Fruit fly (Drosophila melanogaster) S2 (cell line): Measurements from ENCODE around the gene Caf1-55.
A peak's percentile ranks its signal among the peaks of the same experiment; 100 is the strongest.

Experiments
- CG8478 ChIP-seq: fragments of >200 bp; optimal IDR thresholded peaks from 2 replicates; lab custom pipeline; 2018
- CTCF ChIP-seq, 2 experiments: fragments of >200 bp; optimal IDR thresholded peaks; 2 replicates each; lab custom pipeline; 2018

Caf1-55 gene

DNA sequence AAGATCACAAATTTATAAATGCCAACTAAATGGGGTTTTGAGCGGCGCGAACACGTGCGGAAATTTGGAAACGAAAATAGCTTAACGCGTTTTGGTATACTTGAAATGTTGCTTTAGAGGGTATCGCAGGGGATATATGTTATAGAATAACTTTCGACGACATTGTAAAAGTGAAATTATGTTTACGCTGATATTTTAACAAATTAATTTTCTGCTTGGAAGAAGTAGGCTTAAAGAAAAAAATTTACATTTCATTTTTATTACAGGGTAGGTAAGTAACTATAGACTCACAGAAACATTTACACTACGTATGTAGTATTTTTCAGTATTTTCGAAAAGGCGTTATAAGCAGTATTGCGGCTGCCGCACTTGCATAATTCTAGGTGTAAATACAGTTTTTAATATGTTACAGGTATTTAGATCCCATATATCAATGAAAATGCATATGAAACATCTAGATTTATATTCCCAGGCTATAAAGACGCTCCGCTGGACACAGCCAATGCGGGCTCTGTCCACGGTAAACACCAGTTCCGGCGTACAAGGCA is 4.0 kb downstream of the Caf1-55 start, which contains the start of the genes Art3 and mRpS10:
TSS of gene Art3 (minus strand) at position 80 of the 548 bp plus-strand sequence.
TSS of gene mRpS10 (plus strand) at position 337 of the 548 bp plus-strand sequence.
- TF ChIP-seq CTCF (optimal IDR thresholded peaks at IDR 0.05; lab: Kevin White, UChicago) (no peak), CG8478 (no peak)

DNA sequence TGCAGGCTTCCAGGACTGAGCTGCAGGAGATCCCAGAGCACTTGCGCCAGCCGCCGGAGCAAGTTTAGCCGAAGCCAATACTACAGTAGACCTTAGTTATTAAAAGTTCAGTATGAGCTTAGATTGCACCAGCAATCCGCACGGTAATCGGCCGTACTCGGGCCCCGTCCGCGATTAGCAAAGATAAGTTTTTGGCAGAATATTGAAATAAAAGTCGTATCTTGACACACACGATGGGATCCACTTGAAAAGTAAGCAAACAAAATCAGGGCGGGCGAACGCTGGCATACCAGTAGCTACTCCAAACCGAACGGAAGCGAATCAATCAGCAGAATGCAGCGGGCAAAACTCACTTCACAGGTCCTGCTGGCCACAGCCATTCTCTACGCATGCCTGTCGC is 4.9 kb downstream of the Caf1-55 start, which contains the start of gene CG34316:
TSS of gene CG34316 (plus strand) at position 301 of the 400 bp plus-strand sequence.
- TF ChIP-seq CTCF (optimal IDR thresholded peaks at IDR 0.05; lab: Kevin White, UChicago) = no peak
- no peak for TF ChIP-seq CG8478

DNA sequence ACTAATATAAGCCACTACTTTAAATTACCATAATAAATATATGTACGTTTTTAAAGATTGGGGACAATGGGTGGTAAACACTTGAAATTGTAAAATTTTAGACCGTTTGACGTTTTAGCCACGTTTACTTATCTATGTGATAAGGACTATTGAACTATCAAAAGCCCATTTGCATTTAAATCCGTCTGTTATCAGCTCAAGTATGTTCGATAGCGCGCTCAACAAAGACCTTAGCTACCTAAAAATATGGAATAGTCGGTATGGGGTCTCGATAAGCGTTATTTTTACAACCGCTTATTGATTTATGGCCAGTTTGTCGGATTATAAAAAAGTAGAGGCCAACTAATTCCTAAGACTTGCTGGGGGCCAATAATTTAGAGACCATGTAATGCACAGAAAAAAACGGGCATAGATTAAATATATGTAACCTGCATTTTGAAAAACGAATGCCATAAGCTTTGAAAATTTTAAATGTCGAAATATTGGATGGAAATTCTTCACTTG is 6.3 kb downstream of the Caf1-55 start:
- TF ChIP-seq CTCF (optimal IDR thresholded peaks at IDR 0.05; lab: Kevin White, UChicago) = no peak
- TF ChIP-seq CG8478 = no peak

- TF ChIP-seq CG8478 = no peak
- peak in 1 of 2 experiments; percentile 6 for TF ChIP-seq CTCF (optimal IDR thresholded peaks at IDR 0.05; lab: Kevin White, UChicago)
These were observed 17.0 kb downstream of the Caf1-55 start, which contains the start of the genes tefu and Hsc70-4 for dm6 chr3R:15242186-15243045. Gene tefu, minus strand, starts transcription at chr3R:15242236. Gene Hsc70-4, plus strand, starts transcription at chr3R:15242687.

DNA sequence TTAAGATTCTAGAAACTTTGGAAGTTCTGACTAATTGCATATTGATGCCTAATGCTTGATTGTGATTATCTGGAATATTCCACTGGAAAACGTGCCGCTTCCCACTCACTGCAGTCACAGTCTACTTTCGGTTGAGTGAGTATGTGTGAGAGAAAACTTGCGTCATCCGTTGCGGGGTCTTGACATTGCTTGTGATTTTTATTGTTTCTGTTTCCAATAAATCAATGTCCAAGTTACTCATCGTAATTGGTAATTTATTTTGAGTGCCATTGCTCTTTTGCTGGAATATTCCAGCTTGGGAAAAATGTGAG is 17.6 kb downstream of the Caf1-55 start:
- TF ChIP-seq CTCF (optimal IDR thresholded peaks at IDR 0.05; lab: Kevin White, UChicago) (no peak), CG8478 (no peak)

DNA sequence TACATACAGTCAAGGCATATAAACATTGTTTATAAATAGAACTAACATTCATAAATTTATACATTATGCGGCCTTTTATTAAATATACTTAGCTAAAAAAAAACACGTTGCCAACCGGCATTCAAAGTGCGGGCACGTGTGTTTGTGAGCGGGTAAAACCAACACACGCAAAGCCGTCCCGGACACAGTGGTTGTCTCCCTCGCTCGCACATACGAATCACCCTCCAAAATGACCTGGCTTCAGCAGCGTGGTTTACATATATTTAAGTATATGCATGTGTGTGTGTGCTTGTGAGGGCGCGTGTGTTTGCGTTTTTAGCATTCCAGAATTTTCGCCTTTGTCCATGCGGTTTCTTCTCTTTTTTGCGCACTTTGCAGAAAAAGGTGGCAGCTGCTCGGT is 18.1 kb downstream of the Caf1-55 start:
- TF ChIP-seq CTCF (optimal IDR thresholded peaks at IDR 0.05; lab: Kevin White, UChicago) (no peak), CG8478 (no peak)

dm6 chr3R:15246601-15247000 is 21.2 kb downstream of the Caf1-55 start:
- no peak for TF ChIP-seq CG8478
- TF ChIP-seq CTCF (optimal IDR thresholded peaks at IDR 0.05; lab: Kevin White, UChicago) = no peak

DNA sequence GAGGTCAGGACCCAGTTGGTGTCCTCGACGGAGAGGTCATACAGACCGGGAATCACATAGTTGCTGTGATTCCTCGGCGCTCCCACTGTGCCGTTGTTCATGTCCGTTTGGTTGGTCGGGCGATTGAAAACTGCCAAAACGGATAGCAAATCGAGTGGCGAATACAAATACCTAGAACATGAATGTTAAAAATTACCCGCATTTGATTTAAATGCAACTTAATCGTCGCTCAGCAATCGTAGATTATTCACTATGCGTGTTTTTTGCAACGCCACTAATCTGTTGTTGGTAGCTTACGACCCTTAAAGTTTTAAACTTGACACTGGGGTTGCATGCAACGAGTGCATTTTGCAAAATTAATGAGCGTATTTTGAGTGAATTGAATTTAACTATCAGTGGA is 23.7 kb downstream of the Caf1-55 start, which contains the start of gene Amt:
TSS of gene Amt (minus strand) at position 101 of the 400 bp plus-strand sequence.
- TF ChIP-seq CG8478 (no peak), CTCF (optimal IDR thresholded peaks at IDR 0.05; lab: Kevin White, UChicago) (no peak)

dm6 chr3R:15249735-15250134 is 24.4 kb downstream of the Caf1-55 start, which contains the start of gene CG42404:
Gene CG42404, plus strand, starts transcription at chr3R:15250094.
- TF ChIP-seq CG8478 = no peak
- TF ChIP-seq CTCF (optimal IDR thresholded peaks at IDR 0.05; lab: Kevin White, UChicago) = peak in 1 of 2 experiments; percentile 11

DNA sequence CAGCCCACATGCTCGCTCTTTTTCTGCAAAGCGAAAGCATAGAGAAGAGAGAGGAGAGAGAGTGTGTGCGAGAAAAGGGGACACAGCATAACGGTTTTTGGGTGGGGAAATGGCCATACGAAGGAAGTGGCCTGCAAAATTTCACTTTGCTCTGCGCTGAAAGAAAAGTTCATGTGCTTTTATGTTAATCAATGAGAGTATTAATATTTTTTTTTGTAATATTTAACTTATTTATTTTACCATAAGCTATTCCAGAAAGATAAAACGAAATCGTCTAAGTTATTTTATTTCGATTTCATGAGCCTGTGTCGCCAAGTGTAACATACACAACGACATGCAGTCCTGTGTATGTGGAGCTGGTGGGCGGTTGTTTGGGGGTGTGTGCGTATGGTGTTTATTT is 25.1 kb downstream of the Caf1-55 start:
- TF ChIP-seq CG8478 = no peak
- TF ChIP-seq CTCF (optimal IDR thresholded peaks at IDR 0.05; lab: Kevin White, UChicago) = no peak

DNA sequence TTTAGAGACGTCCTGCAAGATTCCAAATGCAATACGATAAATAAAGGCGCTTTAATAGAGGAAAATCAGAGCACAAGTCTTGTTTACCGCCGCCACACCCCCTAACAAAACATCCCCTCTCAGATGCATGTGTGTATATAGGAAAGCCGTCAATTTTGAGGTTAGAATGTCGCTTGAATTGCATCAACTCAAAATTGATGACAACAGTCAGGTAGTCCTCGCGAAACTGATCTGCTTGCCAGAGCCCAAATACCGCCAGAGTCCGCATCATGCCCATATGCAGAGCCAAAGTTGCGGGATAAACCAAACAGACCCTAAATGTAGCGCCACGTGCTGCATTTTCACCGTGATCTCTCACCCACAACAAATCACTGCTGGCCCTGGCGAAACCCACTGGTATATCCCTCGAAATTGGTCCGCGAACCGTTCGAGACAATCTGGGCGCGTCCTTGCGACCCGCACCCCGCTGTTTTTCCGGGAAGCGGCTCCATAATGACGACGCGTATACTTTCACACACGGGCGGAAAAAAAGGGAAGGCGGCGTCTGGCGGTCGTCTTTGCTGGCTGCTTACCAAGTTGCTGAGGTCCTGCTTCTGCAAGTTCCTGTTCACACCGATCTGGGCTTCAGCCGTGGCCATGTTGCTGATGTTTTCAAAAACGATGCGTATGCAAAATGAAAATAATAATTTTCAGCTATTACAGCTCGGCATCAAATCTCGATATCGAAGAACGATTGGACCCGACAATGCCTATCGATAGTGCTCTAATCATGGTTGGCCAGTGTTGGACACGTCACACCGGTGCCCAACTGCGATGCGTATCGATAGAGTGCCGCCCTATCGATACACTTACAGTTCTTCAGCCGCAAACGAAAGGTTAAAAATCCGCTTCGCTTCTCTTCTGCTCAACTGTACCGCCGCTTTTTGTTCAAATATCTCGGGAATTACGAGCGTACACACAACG is 37.6 kb downstream of the Caf1-55 start, which contains the start of the genes eIF2gamma and Set:
TSS of gene eIF2gamma (minus strand) at position 749 of the 963 bp plus-strand sequence.
TSS of gene Set (plus strand) at position 843 of the 963 bp plus-strand sequence.
- TF ChIP-seq CG8478 = no peak
- TF ChIP-seq CTCF (optimal IDR thresholded peaks at IDR 0.05; lab: Kevin White, UChicago) = no peak

DNA sequence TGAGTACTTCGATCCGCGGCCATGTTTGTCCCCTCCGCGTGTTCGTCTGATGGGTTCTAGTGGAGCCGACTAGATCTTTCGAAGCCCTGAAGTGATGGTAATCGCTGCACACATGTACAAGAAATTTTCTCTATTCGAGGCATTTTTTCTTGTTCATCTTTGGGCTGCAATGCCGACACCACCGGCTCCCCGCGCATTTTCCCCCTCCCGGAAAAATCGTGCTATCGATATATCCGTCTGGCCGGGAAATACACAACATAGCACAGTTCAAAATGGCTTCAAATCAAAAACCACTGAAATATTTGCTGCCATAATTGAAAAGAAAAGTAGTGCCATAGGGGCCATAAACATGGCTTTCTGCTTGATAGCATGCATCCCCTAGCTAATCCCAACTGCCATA is 38.6 kb downstream of the Caf1-55 start:
- TF ChIP-seq CTCF (optimal IDR thresholded peaks at IDR 0.05; lab: Kevin White, UChicago) (no peak), CG8478 (no peak)

dm6 chr3R:15265406-15266040 is 40.1 kb downstream of the Caf1-55 start, which contains the start of gene ATPsynO:
Gene ATPsynO, plus strand, starts transcription at chr3R:15265591.
- TF ChIP-seq CTCF (optimal IDR thresholded peaks at IDR 0.05; lab: Kevin White, UChicago) (peak in 1 of 2 experiments; percentile 45), CG8478 (no peak)

DNA sequence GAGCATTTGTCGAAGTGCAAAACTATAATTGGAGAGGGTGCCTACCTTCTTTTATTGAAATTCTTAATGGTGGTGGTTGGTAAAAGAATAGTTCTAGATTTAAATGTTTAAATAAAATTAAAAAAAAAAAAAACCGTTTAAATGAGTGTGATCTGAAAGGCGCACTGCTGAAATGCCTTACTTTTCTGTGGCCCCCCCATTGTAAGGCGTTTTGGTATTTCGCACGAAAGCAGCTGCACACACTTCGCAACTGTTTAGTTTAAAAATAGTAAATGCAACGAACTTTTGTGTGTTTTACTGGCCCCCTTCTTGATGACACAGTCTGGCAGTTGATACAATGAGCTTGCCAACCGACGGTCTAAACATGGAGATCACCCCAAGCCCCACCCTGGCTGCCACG is 43.0 kb downstream of the Caf1-55 start, which contains the start of the genes CG14864 and Zip88E:
TSS of gene CG14864 (minus strand) at position 113 of the 400 bp plus-strand sequence.
TSS of gene Zip88E (plus strand) at position 237 of the 400 bp plus-strand sequence.
- no peak for TF ChIP-seq CG8478
- no peak for TF ChIP-seq CTCF (optimal IDR thresholded peaks at IDR 0.05; lab: Kevin White, UChicago)
